Worm (Caenorhabditis elegans): ENCODE results near the gene atln-1.
A peak's percentile ranks its signal among the peaks of the same experiment; 100 is the strongest.

The atln-1 gene

DNA sequence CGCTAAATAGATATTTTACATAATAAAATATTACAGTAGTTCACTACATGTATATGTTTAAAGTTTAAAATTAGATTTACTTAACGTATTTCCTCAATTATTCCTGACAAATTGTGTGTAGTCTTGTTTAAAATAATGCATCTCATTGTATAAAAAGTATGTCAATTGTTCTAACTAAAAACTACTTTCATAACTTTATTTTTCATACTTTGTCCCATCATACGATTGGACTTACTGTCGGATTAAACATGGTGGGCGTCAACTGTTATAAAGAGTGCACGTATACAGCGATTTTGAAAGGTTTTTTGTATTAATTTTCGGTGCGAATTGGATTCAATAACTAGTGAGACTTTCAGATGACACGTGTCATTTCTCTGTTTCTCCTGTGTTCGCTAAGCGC, 15.2 kb downstream of the atln-1 start, which contains the start of gene Y54G2A.32:
Gene Y54G2A.32 (plus strand): TSS at position 301 of the 400 bp plus-strand sequence.
- no peak for TF ChIP-seq mls-2 (tag; optimal IDR thresholded peaks at IDR 0.05)
- no peak for TF ChIP-seq unc-39 (tag; optimal IDR thresholded peaks at IDR 0.05)
- TF ChIP-seq flh-1 (GFP tag; optimal IDR thresholded peaks at IDR 0.05) = no peak
- TF ChIP-seq M03D4.4 (tag; optimal IDR thresholded peaks at IDR 0.05) = no peak
- TF ChIP-seq lin-32 (GFP tag; optimal IDR thresholded peaks at IDR 0.05) = no peak

DNA sequence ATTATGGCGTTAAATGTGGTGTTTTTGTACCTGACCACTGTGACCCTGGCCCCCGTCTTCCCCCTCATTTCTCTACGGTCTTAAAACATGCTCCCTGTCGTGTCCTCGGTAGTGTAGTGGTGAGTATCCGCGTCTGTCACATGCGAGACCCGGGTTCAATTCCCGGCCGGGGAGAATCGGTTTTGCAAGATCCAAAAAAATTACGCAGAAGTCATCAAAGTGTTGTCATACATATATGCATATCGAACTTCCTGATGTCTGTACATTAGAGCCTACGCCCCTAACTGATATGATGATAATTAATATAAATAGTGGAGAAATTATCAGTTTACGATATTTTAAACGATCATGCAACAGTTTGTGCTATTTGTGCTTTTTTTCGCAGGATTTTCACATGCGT, 17.0 kb downstream of the atln-1 start, which contains the start of gene Y54G2A.45:
Gene Y54G2A.45 (plus strand): TSS at position 333 of the 400 bp plus-strand sequence.
- TF ChIP-seq zip-8 (tag; optimal IDR thresholded peaks at IDR 0.05) = no peak
- TF ChIP-seq drap-1 (GFP tag; optimal IDR thresholded peaks at IDR 0.05) = peak; percentile 66
- TF ChIP-seq lsy-2 (tag; optimal IDR thresholded peaks at IDR 0.05) = no peak
- no peak for TF ChIP-seq nhr-28 (tag; optimal IDR thresholded peaks at IDR 0.05)
- peak; percentile 36 for TF ChIP-seq flh-1 (GFP tag; optimal IDR thresholded peaks at IDR 0.05)
- TF ChIP-seq ceh-83 (GFP tag; optimal IDR thresholded peaks at IDR 0.05) = peak; percentile 72
- TF ChIP-seq nhr-237 (tag; optimal IDR thresholded peaks at IDR 0.05) = no peak
- TF ChIP-seq ceh-39 (tag; optimal IDR thresholded peaks at IDR 0.05) = no peak
- no peak for TF ChIP-seq pha-4 (tag; optimal IDR thresholded peaks at IDR 0.05)
- peak; percentile 58 for TF ChIP-seq sem-2 (GFP tag; optimal IDR thresholded peaks at IDR 0.05)
- no peak for TF ChIP-seq snpc-4 (tag; optimal IDR thresholded peaks at IDR 0.05)
- TF ChIP-seq elt-1 (tag; optimal IDR thresholded peaks at IDR 0.05; ENCODE audit: borderline replicate concordance, insufficient read depth) = no peak
- no peak for TF ChIP-seq blmp-1 (tag; optimal IDR thresholded peaks at IDR 0.05)
- no peak for TF ChIP-seq tbx-8 (GFP tag; optimal IDR thresholded peaks at IDR 0.05)
- TF ChIP-seq elt-3 (tag; optimal IDR thresholded peaks at IDR 0.05) = no peak
- TF ChIP-seq mls-2 (tag; optimal IDR thresholded peaks at IDR 0.05) = peak; percentile 64
- peak; percentile 28 for TF ChIP-seq lin-32 (GFP tag; optimal IDR thresholded peaks at IDR 0.05)
- no peak for TF ChIP-seq nhr-12 (tag; optimal IDR thresholded peaks at IDR 0.05)
- TF ChIP-seq sptf-1 (tag; optimal IDR thresholded peaks at IDR 0.05) = peak; percentile 79
- TF ChIP-seq cnd-1 (tag; optimal IDR thresholded peaks at IDR 0.05) = peak; percentile 78
- no peak for TF ChIP-seq hlh-1 (tag; optimal IDR thresholded peaks at IDR 0.05)
- TF ChIP-seq nhr-2 (tag; optimal IDR thresholded peaks at IDR 0.05) = no peak
- peak; percentile 76 for TF ChIP-seq M03D4.4 (tag; optimal IDR thresholded peaks at IDR 0.05)
- TF ChIP-seq ceh-43 (GFP tag; optimal IDR thresholded peaks at IDR 0.05) = peak; percentile 7
- no peak for TF ChIP-seq lin-13 (tag; optimal IDR thresholded peaks at IDR 0.05)
- TF ChIP-seq unc-39 (tag; optimal IDR thresholded peaks at IDR 0.05) = no peak
- TF ChIP-seq ham-2 (GFP tag; optimal IDR thresholded peaks at IDR 0.05) = no peak
- TF ChIP-seq mep-1 (tag; optimal IDR thresholded peaks at IDR 0.05) = peak; percentile 36
- no peak for TF ChIP-seq nhr-76 (tag; optimal IDR thresholded peaks at IDR 0.05)
- peak; percentile 71 for TF ChIP-seq unc-120 (tag; optimal IDR thresholded peaks at IDR 0.05; ENCODE audit: poor library complexity, severe bottlenecking)
- no peak for TF ChIP-seq bed-3 (GFP tag; optimal IDR thresholded peaks at IDR 0.05)
- TF ChIP-seq ces-1 (GFP tag; optimal IDR thresholded peaks at IDR 0.05) = no peak
- TF ChIP-seq unc-62 (GFP tag; optimal IDR thresholded peaks at IDR 0.05) = no peak
- no peak for TF ChIP-seq mab-5 (tag; optimal IDR thresholded peaks at IDR 0.05)
- no peak for TF ChIP-seq ztf-11 (tag; optimal IDR thresholded peaks at IDR 0.05)

DNA sequence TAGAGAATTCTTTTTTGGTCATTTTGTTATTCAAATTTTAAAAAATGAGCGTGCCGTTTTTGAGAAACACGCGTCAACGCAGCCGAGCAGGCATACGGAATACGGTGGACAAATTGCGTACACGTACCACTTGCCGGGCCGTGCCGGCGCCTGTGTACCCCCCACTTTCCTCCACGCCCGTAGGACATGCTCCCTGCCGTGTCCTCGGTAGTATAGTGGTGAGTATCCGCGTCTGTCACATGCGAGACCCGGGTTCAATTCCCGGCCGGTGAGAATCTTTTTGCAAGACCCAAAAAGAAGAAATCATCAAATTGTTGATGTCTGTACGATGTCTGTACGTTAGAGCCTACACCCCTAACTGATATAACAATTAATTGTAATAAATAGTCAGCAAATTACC, 19.7 kb downstream of the atln-1 start:
- TF ChIP-seq nhr-2 (tag; optimal IDR thresholded peaks at IDR 0.05) (no peak), snpc-4 (tag; optimal IDR thresholded peaks at IDR 0.05) (no peak), nhr-237 (tag; optimal IDR thresholded peaks at IDR 0.05) (no peak), lsy-2 (tag; optimal IDR thresholded peaks at IDR 0.05) (no peak), nhr-76 (tag; optimal IDR thresholded peaks at IDR 0.05) (no peak), ceh-83 (GFP tag; optimal IDR thresholded peaks at IDR 0.05) (no peak), pha-4 (tag; optimal IDR thresholded peaks at IDR 0.05) (no peak)

DNA sequence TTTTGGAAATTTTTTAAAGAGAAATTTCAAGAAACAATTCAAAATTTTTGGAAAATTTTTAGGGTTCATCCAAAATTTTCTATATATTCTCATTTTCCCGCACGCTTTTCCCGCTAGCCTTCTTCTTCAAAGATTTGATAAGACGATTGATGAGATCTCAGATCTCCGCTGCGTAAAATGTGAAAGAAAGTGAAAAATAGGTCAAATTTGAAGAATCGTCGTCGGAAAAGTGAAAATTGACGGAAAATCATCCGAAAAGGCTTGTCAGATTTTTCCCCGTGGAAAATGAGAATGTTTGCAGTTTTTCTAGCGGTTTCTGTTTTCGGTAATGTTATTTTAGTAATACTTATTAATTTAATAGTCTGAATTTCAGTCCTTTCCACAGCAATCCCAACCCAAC, 20.7 kb downstream of the atln-1 start, which contains the start of gene Y54G2A.76:
Gene Y54G2A.76 (plus strand): TSS at position 203 of the 400 bp plus-strand sequence.
- TF ChIP-seq ceh-39 (tag; optimal IDR thresholded peaks at IDR 0.05) = no peak
- TF ChIP-seq sem-2 (GFP tag; optimal IDR thresholded peaks at IDR 0.05) = no peak
- TF ChIP-seq blmp-1 (tag; optimal IDR thresholded peaks at IDR 0.05) = peak; percentile 88
- peak; percentile 13 for TF ChIP-seq elt-1 (tag; optimal IDR thresholded peaks at IDR 0.05; ENCODE audit: borderline replicate concordance, insufficient read depth)
- TF ChIP-seq ham-2 (GFP tag; optimal IDR thresholded peaks at IDR 0.05) = peak; percentile 27
- no peak for TF ChIP-seq unc-62 (GFP tag; optimal IDR thresholded peaks at IDR 0.05)
- TF ChIP-seq lin-13 (tag; optimal IDR thresholded peaks at IDR 0.05) = no peak
